Fruit fly (Drosophila melanogaster) whole organism, adult: ENCODE measurements around the gene Gr28b.

Experiments
- CG11617 ChIP-seq: fragments of 200-800 bp; sonication (Bioruptor generic); optimal IDR thresholded peaks from 2 replicates; lab custom pipeline; 2017; ENCODE audit warnings: mild to moderate bottlenecking, missing biosample characterization, missing genetic modification reagents, missing genetic modification characterization
- CG12768 ChIP-seq: fragments of 200-800 bp; sonication (Bioruptor generic); optimal IDR thresholded peaks from 2 replicates; lab custom pipeline; 2017; ENCODE audit warnings: missing biosample characterization, missing genetic modification characterization, mild to moderate bottlenecking, moderate library complexity, missing genetic modification reagents
- CG14711 ChIP-seq: fragments of 200-800 bp; sonication (Bioruptor generic); optimal IDR thresholded peaks from 2 replicates; lab custom pipeline; 2018; ENCODE audit warnings: missing biosample characterization, mild to moderate bottlenecking, missing genetic modification characterization, moderate library complexity
- CG1620 ChIP-seq: fragments of 200-800 bp; sonication (Bioruptor generic); optimal IDR thresholded peaks from 2 replicates; lab custom pipeline; 2016; ENCODE audit warnings: missing biosample characterization, missing genetic modification characterization
- CG33017 ChIP-seq: fragments of 200-800 bp; sonication (Bioruptor generic); optimal IDR thresholded peaks from 2 replicates; lab custom pipeline; 2018; ENCODE audit warnings: missing biosample characterization, mild to moderate bottlenecking, missing genetic modification characterization, moderate library complexity
- CG5204 ChIP-seq: fragments of 200-800 bp; sonication (Bioruptor generic); optimal IDR thresholded peaks from 2 replicates; lab custom pipeline; 2016; ENCODE audit warnings: missing biosample characterization, missing genetic modification characterization
- CG7045 ChIP-seq: fragments of 200-800 bp; sonication (Bioruptor generic); optimal IDR thresholded peaks from 2 replicates; lab custom pipeline; 2017; ENCODE audit warnings: missing biosample characterization, mild to moderate bottlenecking, missing genetic modification characterization
- CG7101 ChIP-seq: fragments of 200-800 bp; sonication (Bioruptor generic); optimal IDR thresholded peaks from 2 replicates; lab custom pipeline; 2018; ENCODE audit warnings: missing biosample characterization, mild to moderate bottlenecking, missing genetic modification characterization, moderate library complexity
- Clk ChIP-seq: fragments of 200-800 bp; sonication (Bioruptor generic); optimal IDR thresholded peaks from 2 replicates; lab custom pipeline; 2017; ENCODE audit warnings: missing biosample characterization, missing genetic modification characterization
- Crg-1 ChIP-seq: fragments of 200-800 bp; sonication (Bioruptor generic); optimal IDR thresholded peaks from 2 replicates; lab custom pipeline; 2016; ENCODE audit warnings: missing biosample characterization, missing genetic modification characterization
- Hr96 ChIP-seq: fragments of 200-800 bp; sonication (Bioruptor generic); optimal IDR thresholded peaks from 2 replicates; lab custom pipeline; 2016; ENCODE audit warnings: missing biosample characterization, missing genetic modification characterization
- Mnt ChIP-seq: fragments of 200-800 bp; sonication (Bioruptor generic); optimal IDR thresholded peaks from 2 replicates; lab custom pipeline; 2016; ENCODE audit warnings: missing biosample characterization, mild to moderate bottlenecking, missing genetic modification characterization
- bab1 ChIP-seq: fragments of 200-800 bp; sonication (Bioruptor generic); optimal IDR thresholded peaks from 3 replicates; lab custom pipeline; 2019; ENCODE audit warnings: missing biosample characterization, mild to moderate bottlenecking, missing genetic modification characterization, moderate library complexity
- cic ChIP-seq: fragments of 200-800 bp; sonication (Bioruptor generic); optimal IDR thresholded peaks from 2 replicates; lab custom pipeline; 2017; ENCODE audit warnings: missing biosample characterization, mild to moderate bottlenecking, missing genetic modification characterization, moderate library complexity
- cnc ChIP-seq, 2 experiments: fragments of >200 bp; optimal IDR thresholded peaks; 2 replicates each; lab custom pipeline; 2017
- kay ChIP-seq: fragments of 200-800 bp; sonication (Bioruptor generic); peaks from one replicate; lab custom pipeline; 2016; ENCODE audit warnings: missing biosample characterization, missing genetic modification characterization, borderline replicate concordance
- ovo ChIP-seq: fragments of 200-800 bp; sonication (Bioruptor generic); optimal IDR thresholded peaks from 2 replicates; lab custom pipeline; 2016; ENCODE audit warnings: missing biosample characterization, missing genetic modification characterization
- pad ChIP-seq: fragments of 200-800 bp; sonication (Bioruptor generic); optimal IDR thresholded peaks from 3 replicates; lab custom pipeline; 2017; ENCODE audit warnings: missing biosample characterization, missing genetic modification characterization, mild to moderate bottlenecking, moderate library complexity, missing genetic modification reagents
- tj ChIP-seq: fragments of 200-800 bp; sonication (Bioruptor generic); optimal IDR thresholded peaks from 3 replicates; lab custom pipeline; 2017; ENCODE audit warnings: missing biosample characterization, mild to moderate bottlenecking, missing genetic modification characterization, moderate library complexity
- toe ChIP-seq: fragments of 200-800 bp; sonication (Bioruptor generic); optimal IDR thresholded peaks from 2 replicates; lab custom pipeline; 2016; ENCODE audit warnings: missing biosample characterization, missing genetic modification characterization

Gr28b gene

dm6 chr2L:7452093-7452492 is 10.0 kb downstream of the Gr28b start:
- TF ChIP-seq Hr96 (GFP tag; lab: Kevin White, UChicago), result peak; percentile 4
- TF ChIP-seq pad (GFP tag; lab: Kevin White, UChicago), result no peak

DNA sequence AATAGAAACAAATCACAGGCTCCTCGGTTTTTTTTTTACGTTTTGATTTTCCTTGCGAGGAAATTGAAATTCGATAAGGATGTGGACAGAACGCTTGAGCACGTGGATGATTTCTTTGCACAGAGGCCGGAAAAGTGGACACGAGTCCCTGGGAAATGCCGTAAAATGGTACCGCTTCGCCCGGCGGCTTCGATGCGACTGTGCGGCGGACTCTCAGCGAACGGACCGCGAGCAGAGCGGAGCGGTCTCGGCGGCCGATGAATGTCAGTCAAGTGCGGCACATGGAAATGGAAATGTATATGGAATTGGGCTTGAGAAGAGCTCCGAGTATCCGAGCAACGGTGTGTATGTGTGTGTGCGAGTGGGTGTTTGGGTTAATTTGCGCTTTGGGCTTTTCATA is 11.1 kb downstream of the Gr28b start, which contains the start of gene santa-maria:
TSS of gene santa-maria (minus strand) at position 279 of the 400 bp plus-strand sequence.
- no peak for TF ChIP-seq toe (GFP tag; lab: Kevin White, UChicago)
- peak; percentile 65 for TF ChIP-seq Mnt (GFP tag; lab: Kevin White, UChicago)

DNA sequence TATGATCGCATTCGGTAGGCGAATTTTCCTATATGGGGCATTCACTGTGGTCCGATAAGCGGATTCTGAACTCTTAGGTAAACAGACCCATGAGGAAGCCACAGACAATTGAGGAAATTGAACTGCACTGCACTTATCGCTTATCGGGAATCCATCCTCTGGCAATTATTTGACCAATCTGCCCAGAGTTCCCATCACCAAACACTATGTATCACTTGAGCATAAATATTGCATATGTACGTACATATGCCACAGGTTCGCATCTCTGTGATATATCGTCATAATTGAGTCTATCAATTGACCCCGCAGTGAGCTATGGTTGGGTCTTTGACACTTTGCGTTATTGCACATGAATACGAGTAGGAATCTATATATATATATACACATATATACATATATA is 13.7 kb downstream of the Gr28b start:
- TF ChIP-seq cnc (optimal IDR thresholded peaks at IDR 0.05; lab: Kevin White, UChicago) (no peak), CG33017 (tag; lab: Kevin White, UChicago) (no peak), Clk (GFP tag; lab: Kevin White, UChicago) (no peak), CG12768 (GFP tag; lab: Kevin White, UChicago) (no peak), CG7045 (GFP tag; lab: Kevin White, UChicago) (no peak), CG5204 (GFP tag; lab: Kevin White, UChicago) (no peak), kay (GFP tag; lab: Kevin White, UChicago) (no peak), toe (GFP tag; lab: Kevin White, UChicago) (no peak), Crg-1 (no peak), tj (GFP tag; lab: Kevin White, UChicago) (no peak), CG11617 (GFP tag; lab: Kevin White, UChicago) (no peak), Hr96 (GFP tag; lab: Kevin White, UChicago) (no peak), Mnt (GFP tag; lab: Kevin White, UChicago) (no peak), CG7101 (no peak)

DNA sequence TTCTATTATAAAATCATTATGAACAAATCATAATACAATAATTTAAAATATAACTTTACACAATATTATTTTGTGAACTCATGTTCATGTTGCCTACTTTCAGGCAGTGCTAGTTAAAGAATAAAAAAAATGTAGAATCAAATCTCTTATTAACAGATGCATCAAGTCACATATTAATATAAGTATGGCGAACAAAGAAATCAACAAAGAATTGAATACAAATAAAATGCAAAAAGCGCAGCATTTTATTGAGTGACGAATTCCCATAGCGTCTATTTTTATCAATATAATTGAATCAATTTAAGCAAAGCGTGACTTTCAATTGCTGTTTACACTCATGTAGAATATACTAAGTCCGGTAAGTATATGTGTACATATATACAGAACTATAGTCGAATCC is 14.2 kb downstream of the Gr28b start:
- TF ChIP-seq kay (GFP tag; lab: Kevin White, UChicago) (peak; percentile 56), cnc (optimal IDR thresholded peaks at IDR 0.05; lab: Kevin White, UChicago) (no peak)

dm6 chr2L:7442929-7443328 is 19.1 kb downstream of the Gr28b start:
- no peak for TF ChIP-seq CG7101
- TF ChIP-seq Hr96 (GFP tag; lab: Kevin White, UChicago), result no peak
- no peak for TF ChIP-seq Crg-1
- TF ChIP-seq kay (GFP tag; lab: Kevin White, UChicago), result no peak
- no peak for TF ChIP-seq cnc (optimal IDR thresholded peaks at IDR 0.05; lab: Kevin White, UChicago)
- TF ChIP-seq CG12768 (GFP tag; lab: Kevin White, UChicago), result no peak
- TF ChIP-seq CG1620 (GFP tag; lab: Kevin White, UChicago), result no peak

- TF ChIP-seq Clk (GFP tag; lab: Kevin White, UChicago) (no peak), Mnt (GFP tag; lab: Kevin White, UChicago) (no peak), pad (GFP tag; lab: Kevin White, UChicago) (no peak), tj (GFP tag; lab: Kevin White, UChicago) (no peak), CG5204 (GFP tag; lab: Kevin White, UChicago) (no peak), bab1 (GFP tag; lab: Kevin White, UChicago) (no peak), ovo (GFP tag; lab: Kevin White, UChicago) (no peak), CG7101 (no peak), CG33017 (tag; lab: Kevin White, UChicago) (no peak), CG7045 (GFP tag; lab: Kevin White, UChicago) (no peak), CG1620 (GFP tag; lab: Kevin White, UChicago) (no peak), CG11617 (GFP tag; lab: Kevin White, UChicago) (no peak), Hr96 (GFP tag; lab: Kevin White, UChicago) (no peak), toe (GFP tag; lab: Kevin White, UChicago) (no peak), cic (GFP tag; lab: Kevin White, UChicago) (no peak), CG12768 (GFP tag; lab: Kevin White, UChicago) (no peak), kay (GFP tag; lab: Kevin White, UChicago) (no peak), CG14711 (tag; lab: Kevin White, UChicago) (no peak), Crg-1 (no peak)
Measured at dm6 chr2L:7442106-7442505, 19.9 kb downstream of the Gr28b start.

DNA sequence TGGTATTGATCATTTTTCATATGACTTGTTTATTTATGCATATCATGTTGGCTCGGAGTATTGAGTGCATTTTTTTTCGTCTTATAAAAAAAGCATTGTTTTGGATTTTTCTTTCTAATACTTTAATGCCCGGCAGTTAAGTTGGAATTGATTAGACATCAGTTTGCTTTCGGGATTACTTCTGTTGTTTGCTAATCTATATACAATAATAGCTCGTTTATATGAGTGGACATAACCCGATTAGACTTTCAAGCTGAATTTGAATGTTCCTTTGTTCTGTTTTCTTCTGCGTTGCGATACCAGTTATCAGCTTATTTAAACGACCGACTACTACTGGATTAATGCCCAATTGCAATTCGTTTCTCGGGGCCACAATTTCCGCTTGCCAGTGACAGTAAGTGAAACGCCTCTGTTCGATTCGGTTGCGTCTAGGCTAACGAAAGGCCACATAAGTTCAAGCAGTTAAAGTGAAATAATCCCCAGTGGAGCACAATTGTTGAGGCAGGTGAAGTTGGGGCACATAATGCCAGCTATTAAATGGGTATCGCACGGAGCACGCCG is 21.5 kb downstream of the Gr28b start:
- no peak for TF ChIP-seq Clk (GFP tag; lab: Kevin White, UChicago)
- no peak for TF ChIP-seq CG11617 (GFP tag; lab: Kevin White, UChicago)
- TF ChIP-seq CG1620 (GFP tag; lab: Kevin White, UChicago), result no peak
- TF ChIP-seq ovo (GFP tag; lab: Kevin White, UChicago), result no peak
- no peak for TF ChIP-seq toe (GFP tag; lab: Kevin White, UChicago)
- TF ChIP-seq kay (GFP tag; lab: Kevin White, UChicago), result peak; percentile 69
- no peak for TF ChIP-seq CG14711 (tag; lab: Kevin White, UChicago)
- peak; percentile 25 for TF ChIP-seq cic (GFP tag; lab: Kevin White, UChicago)
- no peak for TF ChIP-seq bab1 (GFP tag; lab: Kevin White, UChicago)
- no peak for TF ChIP-seq CG33017 (tag; lab: Kevin White, UChicago)
- no peak for TF ChIP-seq Hr96 (GFP tag; lab: Kevin White, UChicago)
- TF ChIP-seq cnc (optimal IDR thresholded peaks at IDR 0.05; lab: Kevin White, UChicago), result peak in 1 of 2 experiments; percentile 13
- TF ChIP-seq tj (GFP tag; lab: Kevin White, UChicago), result no peak
- TF ChIP-seq Mnt (GFP tag; lab: Kevin White, UChicago), result no peak
- no peak for TF ChIP-seq CG7101
- TF ChIP-seq CG5204 (GFP tag; lab: Kevin White, UChicago), result no peak
- TF ChIP-seq CG7045 (GFP tag; lab: Kevin White, UChicago), result no peak
- TF ChIP-seq Crg-1, result no peak
- peak; percentile 5 for TF ChIP-seq CG12768 (GFP tag; lab: Kevin White, UChicago)
- TF ChIP-seq pad (GFP tag; lab: Kevin White, UChicago), result no peak
